Worm (Caenorhabditis elegans): ENCODE data around the gene F37C4.4.

ce11 chrIV:3874417-3874816 lies 7.3 kb downstream of the F37C4.4 start:
- TF ChIP-seq pqm-1 (tag; optimal IDR thresholded peaks at IDR 0.05), result no peak
- no peak for TF ChIP-seq lin-39 (tag; optimal IDR thresholded peaks at IDR 0.05)

Measured in whole organism, L3 larva.